Fruit fly (Drosophila melanogaster): ENCODE measurements around the gene csw.

csw gene

DNA sequence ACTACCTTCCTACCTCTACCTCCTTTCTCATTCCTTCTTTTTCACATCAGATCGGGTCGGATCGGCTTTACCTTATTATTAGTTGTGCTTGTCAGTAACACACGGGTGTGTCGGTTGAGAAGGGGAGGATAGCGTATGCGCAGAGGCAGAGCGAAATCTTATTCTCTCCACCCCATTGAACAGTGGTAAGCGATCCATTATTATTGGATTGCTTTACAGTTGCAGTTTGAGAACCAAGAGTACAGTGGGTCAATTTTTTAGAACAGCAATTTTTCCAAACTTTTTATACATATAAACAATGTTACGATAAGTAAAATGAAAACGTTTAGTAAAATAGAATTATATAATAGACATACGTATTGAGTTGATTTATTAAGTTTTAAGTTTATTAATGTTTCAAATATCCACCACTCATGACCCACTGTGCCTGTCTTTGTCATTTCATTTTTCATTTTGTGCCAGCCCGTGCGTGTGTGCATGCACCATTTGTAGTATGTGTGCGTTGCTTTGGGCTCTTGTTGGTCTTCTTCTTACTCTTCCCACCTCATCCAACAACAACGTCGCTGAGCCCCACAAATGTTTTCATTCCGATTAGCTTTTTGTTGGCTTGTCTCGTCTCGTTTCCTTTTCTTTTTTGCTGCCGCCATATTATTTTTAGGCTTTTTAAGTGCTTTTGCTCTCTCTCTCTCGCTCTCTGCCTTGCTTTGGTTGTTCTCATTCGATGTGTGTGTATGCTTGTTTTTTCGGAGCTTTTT, 43.7 kb downstream of the csw start:
- TF ChIP-seq CG5204 (GFP tag; optimal IDR thresholded peaks at IDR 0.05) = peak; percentile 97
- TF ChIP-seq pad (GFP tag; optimal IDR thresholded peaks at IDR 0.05) = peak; percentile 93
- peak; percentile 98 for TF ChIP-seq CG7045 (GFP tag; optimal IDR thresholded peaks at IDR 0.05)
- peak; percentile 81 for TF ChIP-seq cic (GFP tag; optimal IDR thresholded peaks at IDR 0.05)
- no peak for TF ChIP-seq cnc (optimal IDR thresholded peaks at IDR 0.05)
- TF ChIP-seq CG1620 (GFP tag; optimal IDR thresholded peaks at IDR 0.05) = peak; percentile 98
- peak; percentile 97 for TF ChIP-seq ovo (GFP tag; optimal IDR thresholded peaks at IDR 0.05)
- peak; percentile 97 for TF ChIP-seq Mnt (GFP tag; optimal IDR thresholded peaks at IDR 0.05)
- TF ChIP-seq bab1 (GFP tag; optimal IDR thresholded peaks at IDR 0.05) = peak; percentile 87
- peak; percentile 99 for TF ChIP-seq CG11617 (GFP tag; optimal IDR thresholded peaks at IDR 0.05)
- TF ChIP-seq Crg-1 (GFP tag; optimal IDR thresholded peaks at IDR 0.05) = peak; percentile 95
- peak; percentile 98 for TF ChIP-seq kay (GFP tag; ENCODE audit: borderline replicate concordance)
- TF ChIP-seq CG33017 (tag; optimal IDR thresholded peaks at IDR 0.05) = peak; percentile 99
- peak; percentile 98 for TF ChIP-seq Clk (GFP tag; optimal IDR thresholded peaks at IDR 0.05)
- TF ChIP-seq CG12768 (GFP tag; optimal IDR thresholded peaks at IDR 0.05) = peak; percentile 98
- TF ChIP-seq tj (GFP tag; optimal IDR thresholded peaks at IDR 0.05) = peak; percentile 90
- TF ChIP-seq Hr96 (GFP tag; optimal IDR thresholded peaks at IDR 0.05) = peak; percentile 99
- TF ChIP-seq CG14711 (tag; optimal IDR thresholded peaks at IDR 0.05) = peak; percentile 98
- TF ChIP-seq CG7101 (tag; optimal IDR thresholded peaks at IDR 0.05) = peak; percentile 100
- TF ChIP-seq toe (GFP tag; optimal IDR thresholded peaks at IDR 0.05) = peak; percentile 98

DNA sequence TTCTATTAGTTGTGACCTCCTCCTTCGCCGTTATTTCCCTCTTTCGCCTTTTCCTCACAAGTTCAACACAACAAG, 44.1 kb downstream of the csw start, which contains the start of gene ph-p:
Gene ph-p, minus strand, starts transcription at position 30 of the 75 bp plus-strand sequence.
- TF ChIP-seq CG11617 (GFP tag; optimal IDR thresholded peaks at IDR 0.05) = no peak
- TF ChIP-seq CG12768 (GFP tag; optimal IDR thresholded peaks at IDR 0.05) = no peak
- TF ChIP-seq cnc (optimal IDR thresholded peaks at IDR 0.05) = no peak
- no peak for TF ChIP-seq toe (GFP tag; optimal IDR thresholded peaks at IDR 0.05)
- no peak for TF ChIP-seq kay (GFP tag; ENCODE audit: borderline replicate concordance)
- no peak for TF ChIP-seq CG7045 (GFP tag; optimal IDR thresholded peaks at IDR 0.05)
- no peak for TF ChIP-seq Hr96 (GFP tag; optimal IDR thresholded peaks at IDR 0.05)
- TF ChIP-seq Clk (GFP tag; optimal IDR thresholded peaks at IDR 0.05) = no peak
- TF ChIP-seq Crg-1 (GFP tag; optimal IDR thresholded peaks at IDR 0.05) = no peak
- TF ChIP-seq cic (GFP tag; optimal IDR thresholded peaks at IDR 0.05) = no peak
- TF ChIP-seq bab1 (GFP tag; optimal IDR thresholded peaks at IDR 0.05) = no peak
- TF ChIP-seq CG7101 (tag; optimal IDR thresholded peaks at IDR 0.05) = no peak
- TF ChIP-seq tj (GFP tag; optimal IDR thresholded peaks at IDR 0.05) = no peak
- no peak for TF ChIP-seq Mnt (GFP tag; optimal IDR thresholded peaks at IDR 0.05)
- TF ChIP-seq CG1620 (GFP tag; optimal IDR thresholded peaks at IDR 0.05) = no peak
- TF ChIP-seq CG5204 (GFP tag; optimal IDR thresholded peaks at IDR 0.05) = no peak

DNA sequence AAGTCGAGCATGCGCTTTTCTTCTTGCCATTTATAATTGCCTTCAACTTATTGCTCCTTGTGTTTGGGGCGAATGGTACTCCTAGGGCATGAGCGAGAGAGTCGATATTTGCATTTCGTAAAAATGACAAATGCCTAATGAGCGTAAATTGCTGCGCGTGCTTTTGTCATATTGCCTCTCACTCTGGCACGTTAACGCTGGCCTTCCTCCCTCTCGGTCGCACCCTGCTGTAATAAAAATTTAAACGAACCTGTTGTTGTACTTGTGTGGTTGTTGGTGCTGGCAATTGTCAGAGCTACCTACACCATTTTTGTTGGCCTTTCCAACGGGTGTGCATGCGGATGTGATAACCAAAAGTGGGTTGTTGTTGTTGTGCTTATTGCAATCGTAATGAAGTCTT, 44.4 kb downstream of the csw start:
- TF ChIP-seq Mnt (GFP tag; optimal IDR thresholded peaks at IDR 0.05) (peak; percentile 28), cic (GFP tag; optimal IDR thresholded peaks at IDR 0.05) (no peak), CG11617 (GFP tag; optimal IDR thresholded peaks at IDR 0.05) (no peak), Hr96 (GFP tag; optimal IDR thresholded peaks at IDR 0.05) (no peak), CG12768 (GFP tag; optimal IDR thresholded peaks at IDR 0.05) (no peak), toe (GFP tag; optimal IDR thresholded peaks at IDR 0.05) (no peak), ovo (GFP tag; optimal IDR thresholded peaks at IDR 0.05) (no peak), tj (GFP tag; optimal IDR thresholded peaks at IDR 0.05) (peak; percentile 56), CG5204 (GFP tag; optimal IDR thresholded peaks at IDR 0.05) (no peak), bab1 (GFP tag; optimal IDR thresholded peaks at IDR 0.05) (no peak), Crg-1 (GFP tag; optimal IDR thresholded peaks at IDR 0.05) (no peak), CG7045 (GFP tag; optimal IDR thresholded peaks at IDR 0.05) (no peak), Clk (GFP tag; optimal IDR thresholded peaks at IDR 0.05) (no peak), CG33017 (tag; optimal IDR thresholded peaks at IDR 0.05) (no peak), CG1620 (GFP tag; optimal IDR thresholded peaks at IDR 0.05) (no peak), cnc (optimal IDR thresholded peaks at IDR 0.05) (no peak), CG14711 (tag; optimal IDR thresholded peaks at IDR 0.05) (no peak), kay (GFP tag; ENCODE audit: borderline replicate concordance) (peak; percentile 81), CG7101 (tag; optimal IDR thresholded peaks at IDR 0.05) (no peak), pad (GFP tag; optimal IDR thresholded peaks at IDR 0.05) (no peak)

DNA sequence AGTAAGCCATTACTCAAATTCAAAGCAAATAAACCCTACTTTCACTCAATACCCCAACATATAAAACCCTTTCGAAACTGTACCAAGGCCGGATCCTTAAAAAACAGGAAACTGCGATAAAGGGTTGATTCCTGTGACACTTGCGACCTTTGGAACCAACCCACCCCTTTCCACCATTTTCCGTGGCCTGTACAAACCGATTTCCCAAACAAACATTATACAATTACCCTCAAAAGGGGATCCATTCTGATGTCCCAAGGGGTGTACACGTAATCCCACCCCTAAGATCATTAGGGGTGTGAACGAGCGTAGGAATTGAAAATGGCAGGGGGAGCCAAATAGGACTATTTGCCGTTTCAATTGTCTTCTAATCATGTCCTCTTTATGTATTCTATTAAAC, 45.6 kb downstream of the csw start:
- TF ChIP-seq bab1 (GFP tag; optimal IDR thresholded peaks at IDR 0.05) (no peak), ovo (GFP tag; optimal IDR thresholded peaks at IDR 0.05) (no peak), pad (GFP tag; optimal IDR thresholded peaks at IDR 0.05) (no peak), Mnt (GFP tag; optimal IDR thresholded peaks at IDR 0.05) (no peak), kay (GFP tag; ENCODE audit: borderline replicate concordance) (no peak), toe (GFP tag; optimal IDR thresholded peaks at IDR 0.05) (no peak), cic (GFP tag; optimal IDR thresholded peaks at IDR 0.05) (no peak), cnc (optimal IDR thresholded peaks at IDR 0.05) (no peak), Hr96 (GFP tag; optimal IDR thresholded peaks at IDR 0.05) (no peak), CG12768 (GFP tag; optimal IDR thresholded peaks at IDR 0.05) (no peak), CG1620 (GFP tag; optimal IDR thresholded peaks at IDR 0.05) (no peak), CG11617 (GFP tag; optimal IDR thresholded peaks at IDR 0.05) (no peak), CG7101 (tag; optimal IDR thresholded peaks at IDR 0.05) (no peak)

DNA sequence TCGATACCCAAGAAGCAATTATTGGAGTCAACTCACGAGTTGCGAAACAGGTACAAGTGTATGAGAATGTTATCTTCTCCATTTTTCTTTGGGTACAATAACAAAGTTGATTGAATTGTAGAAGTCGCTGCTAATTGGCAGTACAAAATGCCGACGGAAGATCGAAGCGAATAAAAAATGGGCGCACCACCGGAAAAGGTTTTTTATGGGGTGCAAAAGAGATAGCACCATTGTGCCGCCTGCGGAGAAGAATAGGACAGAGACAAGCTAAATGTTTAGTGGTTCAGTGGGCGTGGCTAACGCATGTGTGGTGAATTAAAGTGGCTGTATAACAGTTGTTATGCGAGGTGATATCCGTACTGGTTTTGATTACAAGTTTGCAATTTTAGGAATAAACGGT, 46.5 kb downstream of the csw start:
- TF ChIP-seq Hr96 (GFP tag; optimal IDR thresholded peaks at IDR 0.05) (no peak), pad (GFP tag; optimal IDR thresholded peaks at IDR 0.05) (peak; percentile 61)

DNA sequence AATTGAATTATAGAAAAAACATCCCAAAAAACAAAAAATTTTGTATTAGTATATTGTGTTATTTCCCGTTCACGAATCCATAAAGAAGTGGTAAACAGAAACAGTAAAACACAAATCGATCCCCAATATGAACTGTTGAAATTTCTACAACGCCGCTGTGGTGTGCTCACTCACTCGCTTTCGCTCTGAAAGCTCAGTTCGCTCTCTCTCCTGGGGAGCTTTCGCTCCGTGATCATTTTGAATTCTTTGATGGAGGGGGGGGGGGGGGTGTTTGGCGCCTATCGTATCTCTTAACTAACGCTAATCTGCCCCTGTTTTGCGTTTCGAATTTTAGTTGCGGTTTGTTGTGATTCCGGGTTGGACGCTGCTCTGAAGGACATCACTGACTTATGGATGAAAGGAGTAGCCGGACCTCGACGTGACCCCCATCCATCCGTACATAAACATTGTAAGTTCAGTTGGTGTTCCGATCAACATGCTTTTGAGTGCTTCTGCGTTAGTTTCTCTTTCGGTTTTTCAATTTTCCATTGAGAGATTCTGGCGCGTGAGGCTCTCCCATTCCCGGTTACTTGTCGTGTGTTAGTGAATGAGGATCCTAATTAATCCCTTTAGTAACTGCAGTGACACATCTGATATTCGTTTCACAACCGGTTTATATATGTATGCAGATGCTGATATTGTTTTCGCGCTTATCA, 47.3 kb downstream of the csw start, which contains the start of gene D2hgdh:
Gene D2hgdh, plus strand, starts transcription at position 331 of the 695 bp plus-strand sequence.
- TF ChIP-seq Crg-1 (GFP tag; optimal IDR thresholded peaks at IDR 0.05) (no peak), ovo (GFP tag; optimal IDR thresholded peaks at IDR 0.05) (peak; percentile 37), CG7045 (GFP tag; optimal IDR thresholded peaks at IDR 0.05) (no peak), toe (GFP tag; optimal IDR thresholded peaks at IDR 0.05) (no peak), pad (GFP tag; optimal IDR thresholded peaks at IDR 0.05) (peak; percentile 62), bab1 (GFP tag; optimal IDR thresholded peaks at IDR 0.05) (no peak), CG33017 (tag; optimal IDR thresholded peaks at IDR 0.05) (peak; percentile 18), tj (GFP tag; optimal IDR thresholded peaks at IDR 0.05) (no peak), Hr96 (GFP tag; optimal IDR thresholded peaks at IDR 0.05) (no peak), cic (GFP tag; optimal IDR thresholded peaks at IDR 0.05) (peak; percentile 88), kay (GFP tag; ENCODE audit: borderline replicate concordance) (no peak), Mnt (GFP tag; optimal IDR thresholded peaks at IDR 0.05) (no peak), CG11617 (GFP tag; optimal IDR thresholded peaks at IDR 0.05) (no peak), CG12768 (GFP tag; optimal IDR thresholded peaks at IDR 0.05) (no peak), CG1620 (GFP tag; optimal IDR thresholded peaks at IDR 0.05) (no peak), CG5204 (GFP tag; optimal IDR thresholded peaks at IDR 0.05) (no peak), CG7101 (tag; optimal IDR thresholded peaks at IDR 0.05) (peak; percentile 65), CG14711 (tag; optimal IDR thresholded peaks at IDR 0.05) (peak; percentile 21), cnc (optimal IDR thresholded peaks at IDR 0.05) (no peak), Clk (GFP tag; optimal IDR thresholded peaks at IDR 0.05) (no peak)

All from whole organism, adult.